Fruit fly (Drosophila melanogaster) whole organism, embryonic: ENCODE results near the gene CG16985.

Source experiments
- B-H2 ChIP-seq: fragments of 200-800 bp; sonication (Bioruptor generic); optimal IDR thresholded peaks from 2 replicates; lab custom pipeline; 2018; ENCODE audit warnings: missing biosample characterization, mild to moderate bottlenecking, missing genetic modification characterization
- BEAF-32 ChIP-seq: fragments of 200-800 bp; sonication (Bioruptor generic); optimal IDR thresholded peaks from 3 replicates; lab custom pipeline; 2017; ENCODE audit warnings: missing biosample characterization, missing genetic modification characterization, mild to moderate bottlenecking, moderate library complexity, missing genetic modification reagents
- CG10274 ChIP-seq: fragments of 200-800 bp; sonication (Bioruptor generic); optimal IDR thresholded peaks from 3 replicates; lab custom pipeline; 2017; ENCODE audit warnings: missing biosample characterization, mild to moderate bottlenecking, missing genetic modification characterization
- CG10979 ChIP-seq: fragments of 200-800 bp; sonication (Bioruptor generic); optimal IDR thresholded peaks from 2 replicates; lab custom pipeline; 2018; ENCODE audit warnings: missing biosample characterization, mild to moderate bottlenecking, missing genetic modification characterization, moderate library complexity
- CG14014 ChIP-seq: fragments of 200-800 bp; sonication (Bioruptor generic); IDR thresholded peaks from 2 replicates; pipeline ENCODE4 v1.3.6; 2022; ENCODE audit warnings: missing biosample characterization, missing genetic modification characterization
- CG15073 ChIP-seq: fragments of 200-800 bp; sonication (Bioruptor generic); optimal IDR thresholded peaks from 2 replicates; lab custom pipeline; 2016; ENCODE audit warnings: missing biosample characterization, missing genetic modification characterization
- CG2116 ChIP-seq: fragments of 200-800 bp; sonication (Bioruptor generic); optimal IDR thresholded peaks from 3 replicates; lab custom pipeline; 2018; ENCODE audit warnings: missing biosample characterization, mild to moderate bottlenecking, missing genetic modification characterization
- CG30403 ChIP-seq: fragments of 200-800 bp; sonication (Bioruptor generic); optimal IDR thresholded peaks from 3 replicates; lab custom pipeline; 2016; ENCODE audit warnings: missing biosample characterization, missing genetic modification characterization
- CG3065 ChIP-seq: fragments of 200-800 bp; sonication (Bioruptor generic); optimal IDR thresholded peaks from 2 replicates; lab custom pipeline; 2016; ENCODE audit warnings: missing biosample characterization, missing genetic modification characterization
- CG32767 ChIP-seq: fragments of 200-800 bp; sonication (Bioruptor generic); IDR thresholded peaks from 2 replicates; pipeline ENCODE4 v1.3.6; 2022; ENCODE audit warnings: missing biosample characterization, missing genetic modification characterization
- CG32772 ChIP-seq: fragments of 200-800 bp; sonication (Bioruptor generic); IDR thresholded peaks from 2 replicates; pipeline ENCODE4 v1.3.6; 2022; ENCODE audit warnings: missing biosample characterization, missing genetic modification characterization
- CG3407 ChIP-seq: fragments of 200-800 bp; sonication (Bioruptor generic); optimal IDR thresholded peaks from 2 replicates; lab custom pipeline; 2018; ENCODE audit warnings: missing biosample characterization, mild to moderate bottlenecking, missing genetic modification characterization
- CG3838 ChIP-seq: fragments of 200-800 bp; sonication (Bioruptor generic); optimal IDR thresholded peaks from 3 replicates; lab custom pipeline; 2016; ENCODE audit warnings: missing biosample characterization, missing genetic modification characterization
- CG4282 ChIP-seq: fragments of 200-800 bp; sonication (Bioruptor generic); optimal IDR thresholded peaks from 2 replicates; lab custom pipeline; 2016; ENCODE audit warnings: missing biosample characterization, missing genetic modification characterization
- CG5245 ChIP-seq: fragments of 200-800 bp; sonication (Bioruptor generic); optimal IDR thresholded peaks from 3 replicates; lab custom pipeline; 2016; ENCODE audit warnings: missing biosample characterization, missing genetic modification characterization
- CG6791 ChIP-seq: fragments of 200-800 bp; sonication (Bioruptor generic); IDR thresholded peaks from 3 replicates; pipeline ENCODE4 v1.3.6; 2022; ENCODE audit warnings: missing biosample characterization, missing genetic modification characterization; ENCODE audit not compliant: partially characterized antibody
- CG8290 ChIP-seq, 3 experiments: fragments of 200-800 bp; sonication (Bioruptor generic); optimal IDR thresholded peaks; 2 replicates each; lab custom pipeline; 2016 to 2019; ENCODE audit warnings: missing biosample characterization in 3 of 3, missing genetic modification characterization in 3 of 3, mild to moderate bottlenecking in 2 of 3, moderate library complexity in 1 of 3
- CG8924 ChIP-seq: fragments of 200-800 bp; optimal IDR thresholded peaks from 3 replicates; lab custom pipeline; 2019; ENCODE audit warnings: missing biosample characterization, mild to moderate bottlenecking, missing genetic modification characterization, moderate library complexity
- CG9609 ChIP-seq: fragments of 200-800 bp; sonication (Bioruptor generic); optimal IDR thresholded peaks from 3 replicates; lab custom pipeline; 2016; ENCODE audit warnings: missing biosample characterization, missing genetic modification characterization
- Camta ChIP-seq: fragments of 200-800 bp; sonication (Bioruptor generic); optimal IDR thresholded peaks from 2 replicates; lab custom pipeline; 2016; ENCODE audit warnings: missing biosample characterization, missing genetic modification characterization
- CrebB ChIP-seq: fragments of 200-800 bp; sonication (Bioruptor generic); optimal IDR thresholded peaks from 3 replicates; lab custom pipeline; 2018; ENCODE audit warnings: missing biosample characterization, mild to moderate bottlenecking, missing genetic modification characterization
- D ChIP-seq, 2 experiments: fragments of 200-800 bp in 1 of 2; fragments of >200 bp in 1 of 2; sonication (Bioruptor generic) in 1 of 2; optimal IDR thresholded peaks; 2 replicates in 1 of 2; 3 replicates in 1 of 2; lab custom pipeline; 2017; ENCODE audit warnings: mild to moderate bottlenecking in 1 of 2, missing biosample characterization in 1 of 2, missing genetic modification characterization in 1 of 2, missing genetic modification reagents in 1 of 2
- Deaf1 ChIP-seq: fragments of 200-800 bp; optimal IDR thresholded peaks from 3 replicates; lab custom pipeline; 2019; ENCODE audit warnings: missing biosample characterization, mild to moderate bottlenecking, missing genetic modification characterization, moderate library complexity
- Dfd ChIP-seq, 2 experiments: fragments of >200 bp; optimal IDR thresholded peaks; 2 replicates each; lab custom pipeline; 2017; ENCODE audit warnings: missing biosample characterization in 2 of 2, missing genetic modification characterization in 2 of 2
- Drgx ChIP-seq: fragments of 200-800 bp; sonication (Bioruptor generic); IDR thresholded peaks from 2 replicates; pipeline ENCODE4 v1.3.6; 2022; ENCODE audit warnings: missing biosample characterization, missing genetic modification characterization
- NC2α ChIP-seq: fragments of 200-800 bp; sonication (Bioruptor generic); optimal IDR thresholded peaks from 2 replicates; lab custom pipeline; 2016; ENCODE audit warnings: missing biosample characterization, missing genetic modification characterization
- NC2β ChIP-seq: fragments of 200-800 bp; sonication (Bioruptor generic); optimal IDR thresholded peaks from 2 replicates; lab custom pipeline; 2016; ENCODE audit warnings: missing biosample characterization, missing genetic modification characterization
- Opbp ChIP-seq: fragments of 200-800 bp; sonication (Bioruptor generic); IDR thresholded peaks from 3 replicates; pipeline ENCODE4 v1.3.6; 2022; ENCODE audit warnings: missing biosample characterization, missing genetic modification characterization; ENCODE audit not compliant: partially characterized antibody
- PHDP ChIP-seq: fragments of 200-800 bp; sonication (Bioruptor generic); optimal IDR thresholded peaks from 3 replicates; lab custom pipeline; 2018; ENCODE audit warnings: missing biosample characterization, mild to moderate bottlenecking, missing genetic modification characterization, moderate library complexity
- Ravus ChIP-seq: fragments of 200-800 bp; sonication (Bioruptor generic); IDR thresholded peaks from 2 replicates; pipeline ENCODE4 v1.3.6; 2022; ENCODE audit warnings: missing biosample characterization, missing genetic modification characterization
- Spps ChIP-seq: fragments of 200-800 bp; sonication (Bioruptor generic); optimal IDR thresholded peaks from 2 replicates; lab custom pipeline; 2018; ENCODE audit warnings: missing biosample characterization, mild to moderate bottlenecking, missing genetic modification characterization
- Trl ChIP-seq, 3 experiments: fragments of >200 bp in 2 of 3; fragments of 200-800 bp in 1 of 3; sonication (Bioruptor generic) in 1 of 3; optimal IDR thresholded peaks; 2 replicates in 1 of 3; 3 replicates in 2 of 3; lab custom pipeline; 2016 to 2017; ENCODE audit warnings: missing biosample characterization in 1 of 3, missing genetic modification characterization in 1 of 3
- amos ChIP-seq: fragments of 200-800 bp; sonication (Bioruptor generic); IDR thresholded peaks from 2 replicates; pipeline ENCODE4 v1.3.6; 2022; ENCODE audit warnings: missing biosample characterization, missing genetic modification characterization; ENCODE audit not compliant: partially characterized antibody
- ci ChIP-seq: fragments of 200-800 bp; sonication (Bioruptor generic); IDR thresholded peaks from 3 replicates; pipeline ENCODE4 v1.3.6; 2022; ENCODE audit warnings: missing biosample characterization, missing genetic modification characterization
- dimm ChIP-seq: fragments of 200-800 bp; sonication (Bioruptor generic); IDR thresholded peaks from 2 replicates; pipeline ENCODE4 v1.3.6; 2022; ENCODE audit warnings: missing biosample characterization, missing genetic modification characterization
- dmrt11E ChIP-seq: fragments of 200-800 bp; sonication (Bioruptor generic); optimal IDR thresholded peaks from 3 replicates; lab custom pipeline; 2018; ENCODE audit warnings: missing biosample characterization, mild to moderate bottlenecking, missing genetic modification characterization, moderate library complexity
- dmrt99B ChIP-seq: fragments of 200-800 bp; sonication (Bioruptor generic); optimal IDR thresholded peaks from 2 replicates; lab custom pipeline; 2018; ENCODE audit warnings: missing biosample characterization, mild to moderate bottlenecking, missing genetic modification characterization, moderate library complexity
- ems ChIP-seq: fragments of 200-800 bp; sonication (Bioruptor generic); optimal IDR thresholded peaks from 3 replicates; lab custom pipeline; 2016; ENCODE audit warnings: missing biosample characterization, missing genetic modification characterization
- eve ChIP-seq, 2 experiments: fragments of >200 bp; optimal IDR thresholded peaks; 2 replicates each; lab custom pipeline; 2017; ENCODE audit warnings: missing biosample characterization in 2 of 2, missing genetic modification characterization in 2 of 2
- exex ChIP-seq: fragments of 200-800 bp; sonication (Bioruptor generic); optimal IDR thresholded peaks from 4 replicates; lab custom pipeline; 2018; ENCODE audit warnings: missing biosample characterization, mild to moderate bottlenecking, missing genetic modification characterization, moderate library complexity
- gsb ChIP-seq: fragments of 200-800 bp; sonication (Bioruptor generic); IDR thresholded peaks from 2 replicates; pipeline ENCODE4 v1.3.6; 2022; ENCODE audit warnings: missing biosample characterization, missing genetic modification characterization
- ind ChIP-seq: fragments of 200-800 bp; sonication (Bioruptor generic); optimal IDR thresholded peaks from 3 replicates; lab custom pipeline; 2016; ENCODE audit warnings: missing biosample characterization, missing genetic modification characterization
- ken ChIP-seq: fragments of 200-800 bp; sonication (Bioruptor generic); IDR thresholded peaks from 3 replicates; pipeline ENCODE4 v1.3.6; 2022; ENCODE audit warnings: missing biosample characterization, missing genetic modification characterization
- lmd ChIP-seq: fragments of 200-800 bp; sonication (Bioruptor generic); IDR thresholded peaks from 2 replicates; pipeline ENCODE4 v1.3.6; 2022; ENCODE audit warnings: missing biosample characterization, missing genetic modification characterization
- nom ChIP-seq: fragments of 200-800 bp; sonication (Bioruptor generic); optimal IDR thresholded peaks from 2 replicates; lab custom pipeline; 2017; ENCODE audit warnings: missing biosample characterization, missing genetic modification characterization, mild to moderate bottlenecking, moderate library complexity, missing genetic modification reagents
- onecut ChIP-seq: fragments of 200-800 bp; sonication (Bioruptor generic); IDR thresholded peaks from 2 replicates; pipeline ENCODE4 v1.3.6; 2022; ENCODE audit warnings: missing biosample characterization, missing genetic modification characterization
- schlank ChIP-seq: fragments of 200-800 bp; sonication (Bioruptor generic); optimal IDR thresholded peaks from 2 replicates; lab custom pipeline; 2018; ENCODE audit warnings: missing biosample characterization, mild to moderate bottlenecking, missing genetic modification characterization
- scrt ChIP-seq: fragments of 200-800 bp; sonication (Bioruptor generic); optimal IDR thresholded peaks from 2 replicates; lab custom pipeline; 2018; ENCODE audit warnings: missing biosample characterization, mild to moderate bottlenecking, missing genetic modification characterization, moderate library complexity
- sisA ChIP-seq: fragments of 200-800 bp; sonication (Bioruptor generic); IDR thresholded peaks from 2 replicates; pipeline ENCODE4 v1.3.6; 2022; ENCODE audit warnings: missing biosample characterization, missing genetic modification characterization
- sr ChIP-seq: fragments of 200-800 bp; sonication (Bioruptor generic); IDR thresholded peaks from 3 replicates; pipeline ENCODE4 v1.3.6; 2022; ENCODE audit warnings: missing biosample characterization, missing genetic modification characterization

CG16985 gene

DNA sequence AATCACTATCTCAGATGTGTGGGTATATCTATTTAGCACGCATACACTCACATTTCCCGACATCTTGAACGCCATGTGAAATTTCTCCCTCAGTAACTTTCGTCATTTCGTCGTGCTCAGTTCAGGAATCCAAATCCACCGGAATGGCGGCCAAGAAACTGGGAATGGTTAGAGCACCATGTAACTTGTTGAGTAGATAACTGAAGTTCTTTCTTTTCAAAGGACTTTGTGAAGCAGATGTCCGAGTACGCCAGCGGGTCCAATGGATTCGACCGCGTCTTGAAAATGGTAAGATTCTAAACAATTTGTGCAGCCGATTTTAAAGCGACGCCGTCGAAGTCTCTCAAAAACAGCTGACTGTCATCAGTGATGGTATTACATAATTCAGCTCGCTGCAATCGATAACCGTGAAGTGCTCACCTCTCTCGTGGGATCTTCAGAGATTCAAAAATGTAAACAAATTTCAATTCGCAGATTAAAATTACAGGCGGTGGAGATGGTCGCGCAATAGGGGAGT is at the start of gene CG16985, which contains the start of gene CG12182 (continued):
- TF ChIP-seq ci (GFP tag; lab: Robert Waterston, UW): no peak
- no peak for TF ChIP-seq dimm (GFP tag; lab: Robert Waterston, UW)
- no peak for TF ChIP-seq Drgx (GFP tag; lab: Robert Waterston, UW)
- TF ChIP-seq CG3407 (GFP tag; lab: Kevin White, UChicago): no peak
- TF ChIP-seq ind (GFP tag; lab: Kevin White, UChicago): no peak
- TF ChIP-seq CrebB (tag; lab: Kevin White, UChicago): no peak
- no peak for TF ChIP-seq Deaf1 (tag; lab: Kevin White, UChicago)
- TF ChIP-seq CG3838: no peak
- TF ChIP-seq CG32772 (GFP tag; lab: Robert Waterston, UW): no peak
- no peak for TF ChIP-seq sr (GFP tag; lab: Robert Waterston, UW)
- no peak for TF ChIP-seq PHDP (tag; lab: Kevin White, UChicago)
- peak; percentile 62 for TF ChIP-seq CG2116 (GFP tag; lab: Kevin White, UChicago)
- TF ChIP-seq Opbp: peak; percentile 69; the same call in 2 of the 3 replicates
- TF ChIP-seq eve (GFP tag; optimal IDR thresholded peaks at IDR 0.05; lab: Kevin White, UChicago): no peak
- no peak for TF ChIP-seq dmrt11E
- no peak for TF ChIP-seq CG9609
- TF ChIP-seq CG8924 (tag; lab: Kevin White, UChicago): no peak
- TF ChIP-seq B-H2 (GFP tag; lab: Kevin White, UChicago): no peak
- TF ChIP-seq Dfd (GFP tag; optimal IDR thresholded peaks at IDR 0.05; lab: Kevin White, UChicago): no peak
- no peak for TF ChIP-seq scrt (GFP tag; lab: Kevin White, UChicago)
- TF ChIP-seq Camta (GFP tag; lab: Kevin White, UChicago): no peak
- no peak for TF ChIP-seq CG10274
- TF ChIP-seq NC2α (GFP tag; lab: Kevin White, UChicago): no peak
- no peak for TF ChIP-seq CG10979 (tag; lab: Kevin White, UChicago)
- TF ChIP-seq Ravus (GFP tag; lab: Robert Waterston, UW): no peak
- peak; percentile 54 for TF ChIP-seq BEAF-32 (GFP tag; lab: Kevin White, UChicago)
- no peak for TF ChIP-seq CG15073
- no peak for TF ChIP-seq lmd
- TF ChIP-seq D (optimal IDR thresholded peaks at IDR 0.05; lab: Kevin White, UChicago): no peak
- no peak for TF ChIP-seq D (GFP tag; optimal IDR thresholded peaks at IDR 0.05; lab: Kevin White, UChicago)
- TF ChIP-seq CG8290 (GFP tag; optimal IDR thresholded peaks at IDR 0.05; lab: Kevin White, UChicago): no peak
- no peak for TF ChIP-seq CG8290 (tag; optimal IDR thresholded peaks at IDR 0.05; lab: Kevin White, UChicago)
- peak; percentile 33; the same call in 1 of the 3 replicates for TF ChIP-seq CG6791 (GFP tag; lab: Robert Waterston, UW)
- TF ChIP-seq Spps (tag; lab: Kevin White, UChicago): no peak
- no peak for TF ChIP-seq gsb
- TF ChIP-seq amos: peak; percentile 48
- TF ChIP-seq CG3065 (GFP tag; lab: Kevin White, UChicago): no peak
- TF ChIP-seq nom (GFP tag; lab: Kevin White, UChicago): no peak
- no peak for TF ChIP-seq CG14014 (GFP tag; lab: Robert Waterston, UW)
- TF ChIP-seq ems: no peak
- TF ChIP-seq schlank (tag; lab: Kevin White, UChicago): no peak
- TF ChIP-seq exex (tag; lab: Kevin White, UChicago): no peak
- TF ChIP-seq NC2β (GFP tag; lab: Kevin White, UChicago): no peak
- TF ChIP-seq Trl (optimal IDR thresholded peaks at IDR 0.05; lab: Kevin White, UChicago): peak in 1 of 2 experiments; percentile 18
- no peak for TF ChIP-seq Trl (GFP tag; optimal IDR thresholded peaks at IDR 0.05; lab: Kevin White, UChicago)
- no peak for TF ChIP-seq dmrt99B
- TF ChIP-seq CG5245 (GFP tag; lab: Kevin White, UChicago): no peak
- TF ChIP-seq CG4282 (GFP tag; lab: Kevin White, UChicago): no peak
- no peak for TF ChIP-seq ken (GFP tag; lab: Robert Waterston, UW)
- TF ChIP-seq CG30403 (GFP tag; lab: Kevin White, UChicago): no peak
- no peak for TF ChIP-seq sisA (GFP tag; lab: Robert Waterston, UW)
- no peak for TF ChIP-seq onecut (GFP tag; lab: Robert Waterston, UW)
- TF ChIP-seq CG32767: no peak
